Worm (Caenorhabditis elegans) whole organism, L4 larva: ENCODE results near the gene tes-1.

Experiments used
- D1046.2 ChIP-seq: fragments of 200-800 bp; sonication (Bioruptor generic); IDR thresholded peaks from 2 replicates; pipeline ENCODE4 v1.3.6; 2022; ENCODE audit warnings: missing genetic modification characterization, missing compliant biosample characterization
- F26F4.8 ChIP-seq: fragments of 200-800 bp; sonication (Bioruptor generic); conservative IDR thresholded peaks from 2 replicates; pipeline ENCODE4 v1.3.6; 2022; ENCODE audit warnings: missing genetic modification characterization, missing compliant biosample characterization
- F44E2.7 ChIP-seq: fragments of 200-800 bp; sonication (Bioruptor generic); IDR thresholded peaks from 2 replicates; pipeline ENCODE4 v2.1.2; 2022; ENCODE audit warnings: missing genetic modification characterization, missing compliant biosample characterization
- F49E8.2 ChIP-seq: sonication (generic microtip); optimal IDR thresholded peaks from 2 replicates; lab custom pipeline; 2016; ENCODE audit warnings: missing compliant biosample characterization, mild to moderate bottlenecking, missing genetic modification characterization, borderline replicate concordance
- R02D3.7 ChIP-seq: fragments of 150-350 bp; sonication (generic microtip); optimal IDR thresholded peaks from 3 replicates; lab custom pipeline; 2014; ENCODE audit warnings: missing biosample characterization, missing genetic modification characterization
- T26A8.4 ChIP-seq: fragments of 200-800 bp; sonication (Bioruptor generic); IDR thresholded peaks from 2 replicates; pipeline ENCODE4 v1.3.6; 2022; ENCODE audit warnings: missing genetic modification characterization, missing compliant biosample characterization
- Y48G9A.11 ChIP-seq: fragments of 200-800 bp; sonication (Bioruptor generic); IDR thresholded peaks from 2 replicates; pipeline ENCODE4 v1.3.6; 2022; ENCODE audit warnings: missing genetic modification reagents, missing genetic modification characterization, missing compliant biosample characterization
- Y75B8A.6 ChIP-seq: fragments of 200-800 bp; sonication (Bioruptor generic); IDR thresholded peaks from 2 replicates; pipeline ENCODE4 v1.3.6; 2022; ENCODE audit warnings: missing genetic modification reagents, missing genetic modification characterization, missing compliant biosample characterization
- ZK546.5 ChIP-seq, 2 experiments: sonication (generic microtip); optimal IDR thresholded peaks; 2 replicates each; lab custom pipeline; 2017; ENCODE audit warnings: missing biosample characterization in 2 of 2, missing genetic modification characterization in 2 of 2
- aha-1 ChIP-seq: fragments of 150-350 bp; peaks from one replicate; lab custom pipeline; 2014; ENCODE audit warnings: missing biosample characterization, missing genetic modification characterization
- arid-1 ChIP-seq: fragments of 200-800 bp; sonication (Bioruptor generic); conservative IDR thresholded peaks from 2 replicates; pipeline ENCODE4 v1.3.6; 2022; ENCODE audit warnings: missing genetic modification reagents, missing genetic modification characterization, missing compliant biosample characterization
- daf-16 ChIP-seq, 3 experiments: sonication (generic microtip); optimal IDR thresholded peaks; 2 replicates each; lab custom pipeline; 2016 to 2017; ENCODE audit warnings: missing genetic modification characterization in 3 of 3, missing genetic modification reagents in 3 of 3, mild to moderate bottlenecking in 2 of 3, missing compliant biosample characterization in 2 of 3, missing biosample characterization in 1 of 3, moderate library complexity in 1 of 3
- daf-19 ChIP-seq: fragments of 200-800 bp; sonication (Bioruptor generic); conservative IDR thresholded peaks from 2 replicates; pipeline ENCODE4 v1.3.6; 2022; ENCODE audit warnings: missing genetic modification characterization, missing compliant biosample characterization
- dmd-8 ChIP-seq: fragments of 200-800 bp; sonication (Bioruptor generic); IDR thresholded peaks from 2 replicates; pipeline ENCODE4 v1.3.6; 2022; ENCODE audit warnings: missing genetic modification characterization, missing compliant biosample characterization
- dmd-9 ChIP-seq: fragments of 200-800 bp; sonication (Bioruptor generic); IDR thresholded peaks from 2 replicates; pipeline ENCODE4 v1.3.6; 2022; ENCODE audit warnings: missing genetic modification reagents, missing genetic modification characterization, missing compliant biosample characterization
- dve-1 ChIP-seq: sonication (generic microtip); optimal IDR thresholded peaks from 2 replicates; lab custom pipeline; 2017; ENCODE audit warnings: antibody characterized with exemption, mild to moderate bottlenecking, missing genetic modification characterization, missing compliant biosample characterization; ENCODE audit not compliant: insufficient read depth
- egl-27 ChIP-seq: sonication (generic microtip); optimal IDR thresholded peaks from 3 replicates; lab custom pipeline; 2017; ENCODE audit warnings: missing biosample characterization, missing genetic modification reagents, missing genetic modification characterization
- hif-1 ChIP-seq, 2 experiments: sonication (generic microtip); optimal IDR thresholded peaks; 2 replicates each; lab custom pipeline; 2016 to 2017; ENCODE audit warnings: missing compliant biosample characterization in 2 of 2, missing genetic modification characterization in 2 of 2, missing genetic modification reagents in 2 of 2, missing genotype in 2 of 2, mild to moderate bottlenecking in 1 of 2
- lim-7 ChIP-seq: fragments of 200-800 bp; sonication (Bioruptor generic); IDR thresholded peaks from 2 replicates; pipeline ENCODE4 v1.3.6; 2022; ENCODE audit warnings: missing genetic modification characterization, missing compliant biosample characterization
- lin-29 ChIP-seq: fragments of 200-800 bp; sonication (Bioruptor generic); IDR thresholded peaks from 2 replicates; pipeline ENCODE4 v1.3.6; 2022; ENCODE audit warnings: missing genetic modification reagents, missing genetic modification characterization, missing compliant biosample characterization
- lin-38 ChIP-seq: fragments of 200-800 bp; sonication (Bioruptor generic); IDR thresholded peaks from 2 replicates; pipeline ENCODE4 v1.3.6; 2022; ENCODE audit warnings: missing genetic modification reagents, missing genetic modification characterization, missing compliant biosample characterization
- lsy-2 ChIP-seq, 2 experiments: fragments of 150-350 bp in 1 of 2; sonication (generic microtip) in 1 of 2; optimal IDR thresholded peaks; 2 replicates each; lab custom pipeline; 2014 to 2017; ENCODE audit warnings: missing biosample characterization in 2 of 2, missing genetic modification characterization in 2 of 2
- mdl-1 ChIP-seq, 2 experiments: fragments of 150-350 bp in 1 of 2; sonication (generic microtip) in 1 of 2; optimal IDR thresholded peaks; 2 replicates each; lab custom pipeline; 2014 to 2017; ENCODE audit warnings: missing biosample characterization in 2 of 2, missing genetic modification characterization in 2 of 2
- mxl-2 ChIP-seq: fragments of 200-800 bp; sonication (Bioruptor generic); conservative IDR thresholded peaks from 2 replicates; pipeline ENCODE4 v1.3.6; 2022; ENCODE audit warnings: missing genetic modification reagents, missing genetic modification characterization, missing compliant biosample characterization
- nhr-102 ChIP-seq: sonication (generic microtip); optimal IDR thresholded peaks from 2 replicates; lab custom pipeline; 2016; ENCODE audit warnings: mild to moderate bottlenecking, missing genetic modification characterization, moderate library complexity, missing compliant biosample characterization
- nhr-11 ChIP-seq: fragments of 150-350 bp; optimal IDR thresholded peaks from 2 replicates; lab custom pipeline; 2014; ENCODE audit warnings: missing biosample characterization, missing genetic modification characterization
- nhr-41 ChIP-seq: fragments of 200-800 bp; sonication (Bioruptor generic); IDR thresholded peaks from 2 replicates; pipeline ENCODE4 v1.3.6; 2022; ENCODE audit warnings: missing genetic modification reagents, missing genetic modification characterization, missing compliant biosample characterization
- nhr-42 ChIP-seq: fragments of 200-800 bp; sonication (Bioruptor generic); IDR thresholded peaks from 2 replicates; pipeline ENCODE4 v1.3.6; 2022; ENCODE audit warnings: missing genetic modification characterization, missing compliant biosample characterization
- nhr-48 ChIP-seq: sonication (generic microtip); optimal IDR thresholded peaks from 2 replicates; lab custom pipeline; 2016; ENCODE audit warnings: mild to moderate bottlenecking, missing genetic modification characterization, missing compliant biosample characterization
- pha-4 ChIP-seq, 2 experiments: fragments of 150-350 bp in 1 of 2; fragments of 200-800 bp in 1 of 2; sonication (Bioruptor generic) in 1 of 2; IDR thresholded peaks in 1 of 2; optimal IDR thresholded peaks in 1 of 2; 2 replicates each; pipeline versions ENCODE4 v1.3.6 to Lab custom; 2014 to 2022; ENCODE audit warnings: missing genetic modification characterization in 2 of 2, missing genetic modification reagents in 2 of 2, missing biosample characterization in 1 of 2, missing compliant biosample characterization in 1 of 2
- php-3 ChIP-seq: fragments of 200-800 bp; sonication (Bioruptor generic); IDR thresholded peaks from 2 replicates; pipeline ENCODE4 v1.3.6; 2022; ENCODE audit warnings: missing genetic modification reagents, missing genetic modification characterization, missing compliant biosample characterization
- pqm-1 ChIP-seq: sonication (generic microtip); optimal IDR thresholded peaks from 2 replicates; lab custom pipeline; 2017; ENCODE audit warnings: missing biosample characterization, missing genetic modification characterization
- rbr-2 ChIP-seq: sonication (generic microtip); optimal IDR thresholded peaks from 2 replicates; lab custom pipeline; 2016; ENCODE audit warnings: missing genotype, missing genetic modification characterization, missing compliant biosample characterization
- snpc-1.2 ChIP-seq: fragments of 200-800 bp; sonication (Bioruptor generic); IDR thresholded peaks from 2 replicates; pipeline ENCODE4 v1.3.6; 2022; ENCODE audit warnings: missing genetic modification reagents, missing genetic modification characterization, missing compliant biosample characterization
- snpc-4 ChIP-seq: fragments of 150-350 bp; optimal IDR thresholded peaks from 2 replicates; lab custom pipeline; 2014; ENCODE audit warnings: missing biosample characterization, missing genetic modification characterization
- spr-1 ChIP-seq: sonication (generic microtip); optimal IDR thresholded peaks from 2 replicates; lab custom pipeline; 2016; ENCODE audit warnings: mild to moderate bottlenecking, missing genetic modification characterization, missing compliant biosample characterization
- tra-1 ChIP-seq: fragments of 200-800 bp; sonication (Bioruptor generic); IDR thresholded peaks from 2 replicates; pipeline ENCODE4 v1.3.6; 2022; ENCODE audit warnings: missing genetic modification reagents, missing genetic modification characterization, missing compliant biosample characterization
- unc-62 ChIP-seq, 3 experiments: fragments of 150-350 bp in 1 of 3; sonication (generic microtip); optimal IDR thresholded peaks in 2 of 3; peaks in 1 of 3; 1 replicate in 1 of 3; 2 replicates in 2 of 3; lab custom pipeline; 2014 to 2017; ENCODE audit warnings: missing biosample characterization in 3 of 3, missing genetic modification characterization in 3 of 3, missing genetic modification reagents in 3 of 3, missing genotype in 1 of 3
- zag-1 ChIP-seq: fragments of 150-350 bp; optimal IDR thresholded peaks from 2 replicates; lab custom pipeline; 2014; ENCODE audit warnings: missing biosample characterization, missing genetic modification characterization
- zfp-3 ChIP-seq: fragments of 200-800 bp; sonication (Bioruptor generic); conservative IDR thresholded peaks from 2 replicates; pipeline ENCODE4 v1.3.6; 2022; ENCODE audit warnings: missing genetic modification reagents, missing genetic modification characterization, missing compliant biosample characterization
- zip-11 ChIP-seq: fragments of 200-800 bp; sonication (Bioruptor generic); IDR thresholded peaks from 2 replicates; pipeline ENCODE4 v1.3.6; 2022; ENCODE audit warnings: missing genetic modification characterization, missing compliant biosample characterization
- zip-2 ChIP-seq: fragments of 150-350 bp; optimal IDR thresholded peaks from 2 replicates; lab custom pipeline; 2014; ENCODE audit warnings: missing biosample characterization, missing genetic modification characterization
- ztf-7 ChIP-seq: fragments of 150-350 bp; optimal IDR thresholded peaks from 2 replicates; lab custom pipeline; 2014; ENCODE audit warnings: missing biosample characterization, missing genetic modification characterization

tes-1 gene

DNA sequence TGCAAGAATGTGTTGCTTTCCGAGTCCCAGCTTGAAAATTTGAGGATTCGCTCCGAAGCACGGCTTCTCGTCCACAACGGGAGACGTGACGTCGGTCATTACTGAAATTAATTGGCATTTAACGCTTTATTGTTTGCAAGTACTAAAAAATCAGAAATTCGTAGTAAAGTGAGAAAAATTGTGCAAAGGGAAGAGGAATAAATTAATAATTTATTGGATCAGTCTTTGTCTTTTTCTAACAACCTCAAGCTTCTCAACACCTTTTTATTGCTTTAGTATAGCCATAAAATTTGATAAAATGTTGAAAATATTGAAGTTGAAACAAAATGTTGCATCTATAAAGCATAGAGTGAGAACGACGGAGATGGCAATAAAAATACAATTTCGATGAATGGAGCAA, at the start of gene tes-1:
tes-1 (minus strand) TSS at position 101 of the 400 bp plus-strand sequence.
- 0 out of 2 replicates have a peak, but pooled peaks have one; percentile 26 for TF ChIP-seq php-3 (GFP tag; lab: Robert Waterston, UW)
- no peak for TF ChIP-seq lim-7 (GFP tag; lab: Robert Waterston, UW)
- no peak for TF ChIP-seq Y48G9A.11 (GFP tag; lab: Robert Waterston, UW)
- TF ChIP-seq mxl-2: no peak
- TF ChIP-seq nhr-11: no peak
- no peak for TF ChIP-seq zag-1
- no peak for TF ChIP-seq unc-62 (GFP tag; optimal IDR thresholded peaks at IDR 0.05 in 1 of 2; lab: Kevin White, UChicago)
- TF ChIP-seq unc-62 (tag; optimal IDR thresholded peaks at IDR 0.05; lab: Kevin White, UChicago): no peak
- TF ChIP-seq, all 104 proteins: peak for 1

DNA sequence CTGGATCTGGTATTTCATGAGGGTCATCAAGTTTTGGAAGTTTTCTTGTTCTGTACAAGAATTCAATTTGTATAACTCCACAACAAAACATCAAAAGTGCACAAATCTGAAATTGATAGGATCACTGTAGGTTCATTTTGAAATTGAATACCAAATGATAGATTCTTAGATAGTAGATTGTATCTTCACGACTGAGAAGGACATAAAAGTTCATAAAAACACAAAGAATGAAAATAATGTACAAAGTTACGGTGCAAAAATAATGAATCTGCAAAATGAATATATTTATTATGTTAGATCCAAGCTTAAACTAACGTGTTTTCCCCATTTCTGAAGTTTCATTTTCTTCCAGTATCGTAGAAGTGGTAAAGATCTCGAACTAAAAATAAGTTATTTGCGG, 49.7 kb upstream of the tes-1 start:
- no peak for TF ChIP-seq zip-2 (tag; lab: Kevin White, UChicago)
- no peak for TF ChIP-seq spr-1
- TF ChIP-seq mdl-1 (tag; optimal IDR thresholded peaks at IDR 0.05; lab: Kevin White, UChicago): no peak
- TF ChIP-seq lim-7 (GFP tag; lab: Robert Waterston, UW): no peak
- no peak for TF ChIP-seq zip-11 (GFP tag; lab: Robert Waterston, UW)
- TF ChIP-seq R02D3.7: no peak
- TF ChIP-seq nhr-102 (tag; lab: Kevin White, UChicago): no peak
- TF ChIP-seq T26A8.4 (GFP tag; lab: Robert Waterston, UW): no peak

DNA sequence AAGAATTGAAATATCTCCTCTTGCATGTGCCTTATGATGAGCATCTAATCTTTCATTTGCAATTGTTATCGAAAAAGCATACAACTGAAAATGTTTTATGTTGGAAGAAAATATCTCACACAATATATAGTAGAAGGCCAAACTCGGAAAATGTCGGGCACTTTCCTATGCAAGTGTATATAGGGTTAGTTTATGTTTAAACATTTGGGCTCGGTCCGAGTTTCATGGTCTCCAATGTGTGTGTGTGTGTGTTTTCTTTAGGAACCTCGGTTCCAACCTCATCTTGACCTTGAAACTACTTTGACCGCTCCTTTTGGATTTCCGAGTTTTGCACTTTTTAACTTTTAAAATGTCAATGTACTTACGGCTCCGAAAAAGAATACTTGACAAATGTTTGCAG, 48.1 kb upstream of the tes-1 start:
- TF ChIP-seq dve-1 (tag; lab: Kevin White, UChicago): peak; percentile 14
- peak; percentile 49 for TF ChIP-seq snpc-4
- TF ChIP-seq lin-29 (GFP tag; lab: Robert Waterston, UW): no peak
- TF ChIP-seq ztf-7: no peak
- TF ChIP-seq R02D3.7: no peak
- TF ChIP-seq D1046.2 (GFP tag; lab: Robert Waterston, UW): no peak
- TF ChIP-seq dmd-8 (GFP tag; lab: Robert Waterston, UW): 0 out of 2 replicates have a peak, but pooled peaks have one; percentile 15
- peak; percentile 55 for TF ChIP-seq aha-1 (tag; lab: Kevin White, UChicago)
- TF ChIP-seq daf-19 (GFP tag; lab: Robert Waterston, UW): 0 out of 2 replicates have a peak, but pooled peaks have one; percentile 18
- TF ChIP-seq arid-1 (GFP tag; lab: Robert Waterston, UW): 0 out of 2 replicates have a peak, but pooled peaks have one; percentile 33
- TF ChIP-seq zfp-3 (GFP tag; lab: Robert Waterston, UW): no peak
- peak in 1 of 2 experiments; percentile 19 for TF ChIP-seq daf-16 (GFP tag; optimal IDR thresholded peaks at IDR 0.05; lab: Kevin White, UChicago)
- TF ChIP-seq daf-16 (tag; optimal IDR thresholded peaks at IDR 0.05; lab: Kevin White, UChicago): no peak
- TF ChIP-seq F26F4.8 (GFP tag; lab: Robert Waterston, UW): peak; percentile 61; the same call in 1 of the 2 replicates

DNA sequence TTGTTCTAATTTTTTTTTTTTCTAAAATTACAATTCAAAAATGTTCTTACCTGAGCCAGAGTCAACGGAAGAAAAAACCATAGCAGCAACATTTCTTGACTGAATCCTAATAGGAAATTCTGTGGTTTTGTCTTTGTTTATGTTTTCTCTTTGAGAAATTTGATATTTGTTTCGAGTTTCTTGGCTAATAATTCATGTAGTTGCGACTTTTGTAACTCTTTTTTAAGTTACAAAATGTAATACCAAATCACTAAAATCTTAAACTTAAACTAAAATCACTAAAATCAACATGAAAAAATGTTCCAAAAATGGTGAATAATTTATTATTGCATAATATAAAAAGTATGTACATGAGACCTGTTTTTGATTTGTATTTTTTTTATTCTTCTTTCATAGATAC, 46.5 kb upstream of the tes-1 start, which contains the start of gene egas-4:
egas-4 (minus strand) TSS at position 101 of the 400 bp plus-strand sequence.
- TF ChIP-seq snpc-1.2 (GFP tag; lab: Robert Waterston, UW) (no peak), dmd-9 (GFP tag; lab: Robert Waterston, UW) (no peak), mxl-2 (no peak), Y75B8A.6 (GFP tag; lab: Robert Waterston, UW) (no peak), egl-27 (tag; lab: Kevin White, UChicago) (no peak), nhr-42 (GFP tag; lab: Robert Waterston, UW) (no peak), tra-1 (GFP tag; lab: Robert Waterston, UW) (no peak)
- TF ChIP-seq, all 104 proteins: peak for 0

DNA sequence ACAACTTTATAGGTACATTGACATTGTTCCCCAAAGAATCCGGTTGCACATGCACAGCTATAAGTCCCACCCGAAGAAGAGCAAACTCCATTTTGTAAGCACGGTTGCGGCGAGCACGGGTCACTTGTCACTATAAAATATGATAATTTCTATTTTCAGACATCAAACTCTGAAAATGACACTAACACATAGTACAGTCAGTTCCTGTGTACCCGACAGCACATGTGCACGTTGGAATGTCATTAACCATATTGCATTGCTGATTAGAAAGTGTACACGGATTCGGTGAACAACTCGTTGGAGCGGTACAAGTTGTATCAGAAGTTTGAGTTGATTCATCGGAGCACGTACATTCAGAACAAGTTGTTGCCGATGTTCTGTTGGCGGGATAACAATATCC, 46.0 kb upstream of the tes-1 start:
- TF ChIP-seq nhr-41 (GFP tag; lab: Robert Waterston, UW): no peak
- TF ChIP-seq aha-1 (tag; lab: Kevin White, UChicago): no peak
- TF ChIP-seq daf-16 (GFP tag; optimal IDR thresholded peaks at IDR 0.05; lab: Kevin White, UChicago): no peak
- TF ChIP-seq daf-16 (tag; optimal IDR thresholded peaks at IDR 0.05; lab: Kevin White, UChicago): peak; percentile 53
- TF ChIP-seq F49E8.2 (tag; lab: Kevin White, UChicago): no peak
- peak; percentile 15 for TF ChIP-seq nhr-48 (tag; lab: Kevin White, UChicago)
- no peak for TF ChIP-seq rbr-2 (tag; lab: Kevin White, UChicago)
- TF ChIP-seq ZK546.5 (tag; optimal IDR thresholded peaks at IDR 0.05; lab: Kevin White, UChicago): no peak
- peak; percentile 23 for TF ChIP-seq pqm-1 (tag; lab: Kevin White, UChicago)
- no peak for TF ChIP-seq hif-1 (tag; optimal IDR thresholded peaks at IDR 0.05; lab: Kevin White, UChicago)
- no peak for TF ChIP-seq zfp-3 (GFP tag; lab: Robert Waterston, UW)
- no peak for TF ChIP-seq lin-38
- TF ChIP-seq F44E2.7 (GFP tag; lab: Robert Waterston, UW): no peak
- TF ChIP-seq pha-4 (GFP tag; IDR thresholded peaks at IDR 0.05; lab: Robert Waterston, UW): no peak
- TF ChIP-seq pha-4 (tag; optimal IDR thresholded peaks at IDR 0.05; lab: Kevin White, UChicago): no peak
- TF ChIP-seq lsy-2 (tag; optimal IDR thresholded peaks at IDR 0.05; lab: Kevin White, UChicago): no peak
